Worm (Caenorhabditis elegans): ENCODE data around the gene gcy-34.

gcy-34 gene

DNA sequence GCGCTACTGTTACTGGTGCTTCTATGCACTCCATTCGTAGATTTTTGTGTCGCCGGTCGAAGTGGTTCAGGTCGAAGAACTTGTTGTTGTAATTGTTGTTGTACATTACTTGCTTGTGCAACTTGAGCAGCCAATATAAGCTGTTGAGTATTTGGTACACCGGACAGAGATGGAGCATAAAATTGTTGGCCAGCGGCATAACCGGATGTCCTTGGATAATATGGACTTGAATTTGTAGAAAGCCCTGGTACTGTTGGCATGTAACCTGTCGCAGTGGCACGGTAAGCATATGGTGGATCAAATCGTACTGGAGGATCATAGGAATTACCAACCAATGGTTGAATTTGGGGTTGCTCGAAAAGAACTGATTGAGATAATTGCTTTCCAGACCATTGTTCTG is 3.3 kb upstream of the gcy-34 start:
- no peak for TF ChIP-seq pax-1 (tag; optimal IDR thresholded peaks at IDR 0.05)
- no peak for TF ChIP-seq mec-3 (tag; optimal IDR thresholded peaks at IDR 0.05; ENCODE audit: borderline replicate concordance)
- no peak for TF ChIP-seq hlh-6 (tag; optimal IDR thresholded peaks at IDR 0.05)
- no peak for TF ChIP-seq ceh-48 (tag; optimal IDR thresholded peaks at IDR 0.05)
- no peak for TF ChIP-seq fkh-6 (tag; optimal IDR thresholded peaks at IDR 0.05)
- no peak for TF ChIP-seq tbx-2 (tag; optimal IDR thresholded peaks at IDR 0.05)
- no peak for TF ChIP-seq ets-4 (tag; optimal IDR thresholded peaks at IDR 0.05)
- no peak for TF ChIP-seq hlh-13 (GFP tag; optimal IDR thresholded peaks at IDR 0.05)
- TF ChIP-seq ceh-9 (tag; optimal IDR thresholded peaks at IDR 0.05), result no peak
- TF ChIP-seq ceh-22 (tag; optimal IDR thresholded peaks at IDR 0.05), result no peak
- no peak for TF ChIP-seq ceh-19 (GFP tag; optimal IDR thresholded peaks at IDR 0.05)
- no peak for TF ChIP-seq unc-3 (GFP tag; conservative IDR thresholded peaks at IDR 0.05)
- TF ChIP-seq unc-3 (tag; optimal IDR thresholded peaks at IDR 0.05), result no peak
- no peak for TF ChIP-seq unc-42 (tag; optimal IDR thresholded peaks at IDR 0.05)
- TF ChIP-seq hlh-8 (tag; optimal IDR thresholded peaks at IDR 0.05), result no peak
- no peak for TF ChIP-seq pha-4 (tag; optimal IDR thresholded peaks at IDR 0.05)
- TF ChIP-seq C08G9.2 (tag; optimal IDR thresholded peaks at IDR 0.05), result no peak
- TF ChIP-seq sox-4 (tag; optimal IDR thresholded peaks at IDR 0.05), result no peak

DNA sequence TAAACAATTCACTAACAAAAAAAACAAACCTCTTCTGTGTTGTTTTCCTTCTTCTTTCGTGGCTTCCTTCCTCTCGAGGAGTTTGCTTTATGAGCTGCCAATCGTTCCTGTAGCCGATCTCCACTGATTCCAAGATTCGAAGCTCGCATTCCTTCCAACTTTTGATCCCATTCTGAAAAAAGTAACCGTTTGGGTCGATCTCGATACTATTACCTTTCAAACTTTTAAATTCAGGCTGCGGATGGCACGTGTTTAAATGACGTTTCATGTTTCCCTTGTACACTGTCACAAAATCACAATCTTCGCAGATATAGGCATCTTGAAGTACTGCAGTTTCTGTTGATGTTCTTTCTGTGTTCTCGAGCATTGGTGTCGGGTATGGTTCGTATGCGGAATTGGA is 1.8 kb upstream of the gcy-34 start:
- TF ChIP-seq pha-2 (tag; optimal IDR thresholded peaks at IDR 0.05) (no peak), ama-1 (optimal IDR thresholded peaks at IDR 0.05) (peak; percentile 10)

DNA sequence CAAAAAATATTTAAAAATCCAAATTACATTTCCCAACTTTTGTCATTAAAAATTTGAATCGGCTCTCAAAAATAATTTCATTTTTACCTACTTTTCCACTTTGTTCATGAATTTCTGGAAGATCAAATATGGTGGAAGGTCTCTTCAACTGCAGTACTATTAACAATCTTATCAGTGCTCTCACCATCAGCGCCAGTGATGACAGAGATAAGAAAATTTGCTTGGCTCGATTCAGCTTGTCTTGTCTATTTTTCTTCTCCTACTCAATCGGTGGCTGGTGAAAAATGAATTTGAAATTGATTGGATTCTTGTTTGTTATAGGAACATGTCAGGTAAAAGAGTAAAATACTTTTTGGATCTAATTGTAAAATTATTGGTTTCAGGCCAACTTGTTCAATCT is 4.7 kb downstream of the gcy-34 start, which contains the start of gene cpz-2:
Gene cpz-2 (plus strand): TSS at position 210 of the 400 bp plus-strand sequence.
- TF ChIP-seq hlh-13 (GFP tag; optimal IDR thresholded peaks at IDR 0.05) (no peak), elt-2 (tag; optimal IDR thresholded peaks at IDR 0.05) (peak; percentile 72)

DNA sequence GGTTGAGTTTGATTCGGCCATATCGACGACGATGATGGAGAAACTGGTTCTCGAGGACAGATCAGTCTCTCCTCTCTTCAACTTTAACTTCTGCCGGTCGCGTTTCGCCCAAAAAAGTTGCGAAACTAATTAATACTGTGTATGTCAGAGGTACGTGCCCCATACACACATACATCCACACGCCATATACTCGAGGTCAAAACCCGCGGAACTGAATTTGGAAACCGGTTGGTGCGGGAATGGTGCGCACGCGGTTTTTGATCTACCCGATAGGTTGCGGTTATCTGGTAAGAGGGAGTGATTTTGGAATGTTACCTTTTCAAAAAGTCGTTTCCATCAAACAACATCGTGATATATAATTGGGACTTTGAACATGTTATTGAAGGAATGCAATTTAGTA is 5.5 kb downstream of the gcy-34 start, which contains the start of gene ifbp-1:
Gene ifbp-1 (minus strand): TSS at position 85 of the 400 bp plus-strand sequence.
- no peak for TF ChIP-seq unc-86 (tag; optimal IDR thresholded peaks at IDR 0.05)
- no peak for TF ChIP-seq odd-2 (tag; optimal IDR thresholded peaks at IDR 0.05)
- TF ChIP-seq eyg-1 (tag; optimal IDR thresholded peaks at IDR 0.05), result no peak
- TF ChIP-seq ceh-48 (tag; optimal IDR thresholded peaks at IDR 0.05), result no peak
- TF ChIP-seq ceh-14 (tag; optimal IDR thresholded peaks at IDR 0.05), result no peak

DNA sequence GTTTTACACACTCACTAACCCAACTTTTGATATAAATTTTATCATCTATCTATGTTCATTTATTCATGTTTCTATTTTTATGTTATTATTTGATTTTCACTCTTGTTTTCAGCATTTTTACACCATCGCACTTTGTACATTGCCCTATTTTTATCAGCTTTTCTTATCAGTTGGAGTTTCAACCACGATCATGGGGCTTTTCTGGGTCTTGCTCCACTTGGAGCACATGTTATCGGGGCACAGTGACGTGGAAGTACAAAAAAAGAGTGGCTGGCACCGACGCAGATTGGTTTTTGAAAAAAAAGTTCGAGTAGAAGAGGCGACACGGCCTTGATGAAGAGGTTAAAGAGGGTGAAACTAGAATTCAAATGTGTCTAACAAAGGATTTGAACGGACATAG is 8.6 kb downstream of the gcy-34 start:
- TF ChIP-seq unc-86 (tag; optimal IDR thresholded peaks at IDR 0.05), result no peak
- peak; percentile 81 for TF ChIP-seq elt-2 (tag; optimal IDR thresholded peaks at IDR 0.05)

DNA sequence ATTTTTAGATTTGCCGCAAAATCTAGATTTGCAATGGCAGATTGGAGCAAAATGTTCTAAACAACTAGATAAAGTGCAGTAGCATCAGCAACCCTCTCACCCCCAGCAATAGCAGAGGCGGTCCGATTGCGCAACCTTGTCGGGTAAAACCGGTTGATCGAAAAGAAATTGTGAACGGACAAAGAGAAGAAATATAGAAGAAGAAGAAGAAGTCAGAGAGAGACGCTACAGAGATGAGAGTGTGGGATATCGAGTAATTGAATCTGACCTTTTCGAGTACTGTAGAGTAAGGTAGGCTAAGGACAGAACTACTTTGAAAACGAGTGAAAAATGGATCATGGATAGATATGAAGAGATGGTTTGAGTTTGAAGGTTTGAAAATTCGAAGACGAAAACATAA is 9.8 kb downstream of the gcy-34 start:
- TF ChIP-seq unc-3 (GFP tag; conservative IDR thresholded peaks at IDR 0.05) (no peak), unc-3 (tag; optimal IDR thresholded peaks at IDR 0.05) (no peak), nfya-1 (tag; optimal IDR thresholded peaks at IDR 0.05) (no peak), lim-6 (tag; optimal IDR thresholded peaks at IDR 0.05) (no peak)

DNA sequence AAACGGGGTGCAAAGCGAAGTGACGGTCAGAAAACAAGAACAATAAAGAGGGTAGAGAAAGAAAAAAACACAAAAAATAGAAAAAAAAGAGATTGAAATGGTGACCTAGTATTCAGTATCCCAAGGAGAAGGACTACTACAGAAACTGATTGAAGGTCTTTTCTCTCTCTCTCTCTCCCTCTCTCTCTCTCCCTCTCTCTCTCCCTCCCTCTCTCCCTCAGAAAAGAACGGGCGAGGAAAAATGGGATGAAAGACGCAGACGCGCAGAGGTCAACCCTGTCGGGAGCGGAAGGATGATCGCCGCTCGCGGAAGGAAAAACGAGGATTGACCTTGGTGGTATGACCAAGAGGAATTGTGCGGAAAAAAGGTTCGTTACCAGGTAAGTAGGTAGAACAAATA is 11.2 kb downstream of the gcy-34 start:
- TF ChIP-seq unc-55 (GFP tag; optimal IDR thresholded peaks at IDR 0.05), result peak; percentile 8
- no peak for TF ChIP-seq rnt-1 (tag; optimal IDR thresholded peaks at IDR 0.05)
- TF ChIP-seq fkh-10 (GFP tag; optimal IDR thresholded peaks at IDR 0.05), result no peak
- TF ChIP-seq ceh-31 (tag; optimal IDR thresholded peaks at IDR 0.05), result peak; percentile 28
- TF ChIP-seq pha-2 (tag; optimal IDR thresholded peaks at IDR 0.05), result no peak
- TF ChIP-seq dve-1 (tag; optimal IDR thresholded peaks at IDR 0.05), result no peak
- TF ChIP-seq tbx-7 (tag; optimal IDR thresholded peaks at IDR 0.05), result no peak
- TF ChIP-seq ceh-22 (tag; optimal IDR thresholded peaks at IDR 0.05), result no peak
